Worm (Caenorhabditis elegans) whole organism, L4 larva: ENCODE data around the gene gem-1.

Experiments
- F37D6.2 ChIP-seq: sonication (generic microtip); optimal IDR thresholded peaks from 2 replicates; lab custom pipeline; 2016; ENCODE audit warnings: mild to moderate bottlenecking, missing genetic modification characterization, missing compliant biosample characterization
- F44E2.7 ChIP-seq: fragments of 200-800 bp; sonication (Bioruptor generic); IDR thresholded peaks from 2 replicates; pipeline ENCODE4 v2.1.2; 2022; ENCODE audit warnings: missing genetic modification characterization, missing compliant biosample characterization
- F49E8.2 ChIP-seq: sonication (generic microtip); optimal IDR thresholded peaks from 2 replicates; lab custom pipeline; 2016; ENCODE audit warnings: missing compliant biosample characterization, mild to moderate bottlenecking, missing genetic modification characterization, borderline replicate concordance
- R02D3.7 ChIP-seq: fragments of 150-350 bp; sonication (generic microtip); optimal IDR thresholded peaks from 3 replicates; lab custom pipeline; 2014; ENCODE audit warnings: missing biosample characterization, missing genetic modification characterization
- Y105C5A.15 ChIP-seq: fragments of 200-800 bp; sonication (Bioruptor generic); IDR thresholded peaks from 2 replicates; pipeline ENCODE4 v1.3.6; 2022; ENCODE audit warnings: missing genetic modification characterization, missing compliant biosample characterization
- Y48G9A.11 ChIP-seq: fragments of 200-800 bp; sonication (Bioruptor generic); IDR thresholded peaks from 2 replicates; pipeline ENCODE4 v1.3.6; 2022; ENCODE audit warnings: missing genetic modification reagents, missing genetic modification characterization, missing compliant biosample characterization
- Y5F2A.4 ChIP-seq: fragments of 200-800 bp; sonication (Bioruptor generic); optimal IDR thresholded peaks from 2 replicates; lab custom pipeline; 2018; ENCODE audit warnings: mild to moderate bottlenecking, missing genetic modification characterization, missing compliant biosample characterization
- aha-1 ChIP-seq: fragments of 150-350 bp; peaks from one replicate; lab custom pipeline; 2014; ENCODE audit warnings: missing biosample characterization, missing genetic modification characterization
- ama-1 ChIP-seq: fragments of 150-350 bp; optimal IDR thresholded peaks from 2 replicates; lab custom pipeline; 2014; ENCODE audit warnings: inconsistent platforms, mixed read lengths
- ceh-20 ChIP-seq: fragments of 200-800 bp; sonication (Bioruptor generic); IDR thresholded peaks from 2 replicates; pipeline ENCODE4 v1.3.6; 2022; ENCODE audit warnings: missing genetic modification reagents, missing genetic modification characterization, missing compliant biosample characterization
- ceh-44 ChIP-seq: fragments of 200-800 bp; sonication (Bioruptor generic); IDR thresholded peaks from 2 replicates; pipeline ENCODE4 v1.3.6; 2022; ENCODE audit warnings: missing genetic modification reagents, missing genetic modification characterization, missing compliant biosample characterization
- ceh-62 ChIP-seq: sonication (generic microtip); optimal IDR thresholded peaks from 2 replicates; lab custom pipeline; 2017; ENCODE audit warnings: missing biosample characterization, missing genetic modification characterization
- ceh-82 ChIP-seq: sonication (generic microtip); optimal IDR thresholded peaks from 2 replicates; lab custom pipeline; 2017; ENCODE audit warnings: missing biosample characterization, missing genetic modification characterization
- ces-1 ChIP-seq: fragments of 150-350 bp; sonication (generic microtip); optimal IDR thresholded peaks from 4 replicates; lab custom pipeline; 2014; ENCODE audit warnings: missing biosample characterization, missing genetic modification reagents, missing genetic modification characterization
- daf-12 ChIP-seq: fragments of 150-350 bp; optimal IDR thresholded peaks from 2 replicates; lab custom pipeline; 2014; ENCODE audit warnings: missing biosample characterization, missing genetic modification reagents, missing genetic modification characterization
- daf-16 ChIP-seq, 3 experiments: sonication (generic microtip); optimal IDR thresholded peaks; 2 replicates each; lab custom pipeline; 2016 to 2017; ENCODE audit warnings: missing genetic modification characterization in 3 of 3, missing genetic modification reagents in 3 of 3, mild to moderate bottlenecking in 2 of 3, missing compliant biosample characterization in 2 of 3, missing biosample characterization in 1 of 3, moderate library complexity in 1 of 3
- daf-19 ChIP-seq: fragments of 200-800 bp; sonication (Bioruptor generic); conservative IDR thresholded peaks from 2 replicates; pipeline ENCODE4 v1.3.6; 2022; ENCODE audit warnings: missing genetic modification characterization, missing compliant biosample characterization
- daf-8 ChIP-seq: fragments of 200-800 bp; sonication (Bioruptor generic); IDR thresholded peaks from 2 replicates; pipeline ENCODE4 v1.3.6; 2022; ENCODE audit warnings: missing genetic modification characterization, missing compliant biosample characterization
- dmd-9 ChIP-seq: fragments of 200-800 bp; sonication (Bioruptor generic); IDR thresholded peaks from 2 replicates; pipeline ENCODE4 v1.3.6; 2022; ENCODE audit warnings: missing genetic modification reagents, missing genetic modification characterization, missing compliant biosample characterization
- duxl-1 ChIP-seq: sonication (generic microtip); optimal IDR thresholded peaks from 2 replicates; lab custom pipeline; 2016; ENCODE audit warnings: mild to moderate bottlenecking, missing genetic modification characterization, moderate library complexity, missing compliant biosample characterization; ENCODE audit not compliant: poor library complexity
- egl-27 ChIP-seq: sonication (generic microtip); optimal IDR thresholded peaks from 3 replicates; lab custom pipeline; 2017; ENCODE audit warnings: missing biosample characterization, missing genetic modification reagents, missing genetic modification characterization
- egl-43 ChIP-seq: fragments of 200-800 bp; sonication (Bioruptor generic); IDR thresholded peaks from 2 replicates; pipeline ENCODE4 v1.3.6; 2022; ENCODE audit warnings: missing genetic modification reagents, missing genetic modification characterization, missing compliant biosample characterization
- fkh-10 ChIP-seq: fragments of 150-350 bp; optimal IDR thresholded peaks from 2 replicates; lab custom pipeline; 2014; ENCODE audit warnings: missing biosample characterization, missing genetic modification reagents, missing genetic modification characterization
- fos-1 ChIP-seq: fragments of 150-350 bp; optimal IDR thresholded peaks from 2 replicates; lab custom pipeline; 2014; ENCODE audit warnings: missing biosample characterization, missing genetic modification characterization
- hlh-11 ChIP-seq: fragments of 200-800 bp; sonication (Bioruptor generic); optimal IDR thresholded peaks from 2 replicates; lab custom pipeline; 2018; ENCODE audit warnings: mild to moderate bottlenecking, missing genetic modification characterization, missing compliant biosample characterization
- hlh-30 ChIP-seq: sonication (generic microtip); optimal IDR thresholded peaks from 2 replicates; lab custom pipeline; 2017; ENCODE audit warnings: antibody characterized with exemption, mild to moderate bottlenecking, missing genetic modification characterization, missing compliant biosample characterization; ENCODE audit not compliant: insufficient read depth
- lin-13 ChIP-seq: fragments of 150-350 bp; optimal IDR thresholded peaks from 2 replicates; lab custom pipeline; 2014; ENCODE audit warnings: missing biosample characterization, missing genetic modification reagents, missing genetic modification characterization
- lin-39 ChIP-seq: fragments of 150-350 bp; optimal IDR thresholded peaks from 2 replicates; lab custom pipeline; 2014; ENCODE audit warnings: missing biosample characterization, missing genetic modification reagents, missing genetic modification characterization
- lsy-2 ChIP-seq, 2 experiments: fragments of 150-350 bp in 1 of 2; sonication (generic microtip) in 1 of 2; optimal IDR thresholded peaks; 2 replicates each; lab custom pipeline; 2014 to 2017; ENCODE audit warnings: missing biosample characterization in 2 of 2, missing genetic modification characterization in 2 of 2
- mdl-1 ChIP-seq, 2 experiments: fragments of 150-350 bp in 1 of 2; sonication (generic microtip) in 1 of 2; optimal IDR thresholded peaks; 2 replicates each; lab custom pipeline; 2014 to 2017; ENCODE audit warnings: missing biosample characterization in 2 of 2, missing genetic modification characterization in 2 of 2
- mdt-29 ChIP-seq: fragments of 200-800 bp; sonication (Bioruptor generic); IDR thresholded peaks from 2 replicates; pipeline ENCODE4 v1.3.6; 2022; ENCODE audit warnings: missing genetic modification reagents, missing genetic modification characterization, missing compliant biosample characterization
- mxl-2 ChIP-seq: fragments of 200-800 bp; sonication (Bioruptor generic); conservative IDR thresholded peaks from 2 replicates; pipeline ENCODE4 v1.3.6; 2022; ENCODE audit warnings: missing genetic modification reagents, missing genetic modification characterization, missing compliant biosample characterization
- mxl-3 ChIP-seq: fragments of 200-800 bp; sonication (Bioruptor generic); optimal IDR thresholded peaks from 2 replicates; lab custom pipeline; 2018; ENCODE audit warnings: mild to moderate bottlenecking, missing genetic modification characterization, missing compliant biosample characterization
- nhr-237 ChIP-seq: sonication (generic microtip); optimal IDR thresholded peaks from 2 replicates; lab custom pipeline; 2017; ENCODE audit warnings: missing biosample characterization, missing genetic modification characterization
- nhr-41 ChIP-seq: fragments of 200-800 bp; sonication (Bioruptor generic); IDR thresholded peaks from 2 replicates; pipeline ENCODE4 v1.3.6; 2022; ENCODE audit warnings: missing genetic modification reagents, missing genetic modification characterization, missing compliant biosample characterization
- nhr-48 ChIP-seq: sonication (generic microtip); optimal IDR thresholded peaks from 2 replicates; lab custom pipeline; 2016; ENCODE audit warnings: mild to moderate bottlenecking, missing genetic modification characterization, missing compliant biosample characterization
- nhr-76 ChIP-seq: fragments of 150-350 bp; optimal IDR thresholded peaks from 2 replicates; lab custom pipeline; 2014; ENCODE audit warnings: missing biosample characterization, missing genetic modification characterization
- nhr-77 ChIP-seq: fragments of 150-350 bp; optimal IDR thresholded peaks from 2 replicates; lab custom pipeline; 2014; ENCODE audit warnings: missing biosample characterization, missing genetic modification characterization
- pha-4 ChIP-seq, 2 experiments: fragments of 150-350 bp in 1 of 2; fragments of 200-800 bp in 1 of 2; sonication (Bioruptor generic) in 1 of 2; IDR thresholded peaks in 1 of 2; optimal IDR thresholded peaks in 1 of 2; 2 replicates each; pipeline versions ENCODE4 v1.3.6 to Lab custom; 2014 to 2022; ENCODE audit warnings: missing genetic modification characterization in 2 of 2, missing genetic modification reagents in 2 of 2, missing biosample characterization in 1 of 2, missing compliant biosample characterization in 1 of 2
- pqm-1 ChIP-seq: sonication (generic microtip); optimal IDR thresholded peaks from 2 replicates; lab custom pipeline; 2017; ENCODE audit warnings: missing biosample characterization, missing genetic modification characterization
- rbr-2 ChIP-seq: sonication (generic microtip); optimal IDR thresholded peaks from 2 replicates; lab custom pipeline; 2016; ENCODE audit warnings: missing genotype, missing genetic modification characterization, missing compliant biosample characterization
- skn-1 ChIP-seq: fragments of 150-350 bp; optimal IDR thresholded peaks from 2 replicates; lab custom pipeline; 2014; ENCODE audit warnings: missing biosample characterization, missing genetic modification characterization
- snpc-1.2 ChIP-seq: fragments of 200-800 bp; sonication (Bioruptor generic); IDR thresholded peaks from 2 replicates; pipeline ENCODE4 v1.3.6; 2022; ENCODE audit warnings: missing genetic modification reagents, missing genetic modification characterization, missing compliant biosample characterization
- spr-3 ChIP-seq: fragments of 200-800 bp; sonication (Bioruptor generic); optimal IDR thresholded peaks from 2 replicates; lab custom pipeline; 2018; ENCODE audit warnings: mild to moderate bottlenecking, missing genetic modification characterization, missing compliant biosample characterization
- tra-1 ChIP-seq: fragments of 200-800 bp; sonication (Bioruptor generic); IDR thresholded peaks from 2 replicates; pipeline ENCODE4 v1.3.6; 2022; ENCODE audit warnings: missing genetic modification reagents, missing genetic modification characterization, missing compliant biosample characterization
- unc-62 ChIP-seq, 3 experiments: fragments of 150-350 bp in 1 of 3; sonication (generic microtip); optimal IDR thresholded peaks in 2 of 3; peaks in 1 of 3; 1 replicate in 1 of 3; 2 replicates in 2 of 3; lab custom pipeline; 2014 to 2017; ENCODE audit warnings: missing biosample characterization in 3 of 3, missing genetic modification characterization in 3 of 3, missing genetic modification reagents in 3 of 3, missing genotype in 1 of 3
- ztf-7 ChIP-seq: fragments of 150-350 bp; optimal IDR thresholded peaks from 2 replicates; lab custom pipeline; 2014; ENCODE audit warnings: missing biosample characterization, missing genetic modification characterization

The gem-1 gene

ce11 chrX:13337728-13338127 is 39.1 kb downstream of the gem-1 start, which contains the start of gene ptr-24:
Gene ptr-24, plus strand, starts transcription at chrX:13338028.
- TF ChIP-seq unc-62 (GFP tag; optimal IDR thresholded peaks at IDR 0.05 in 1 of 2; lab: Kevin White, UChicago) (peak in 1 of 2 experiments; percentile 83), unc-62 (tag; optimal IDR thresholded peaks at IDR 0.05; lab: Kevin White, UChicago) (no peak), snpc-1.2 (GFP tag; lab: Robert Waterston, UW) (no peak), F49E8.2 (tag; lab: Kevin White, UChicago) (no peak), nhr-76 (tag; lab: Kevin White, UChicago) (no peak), dmd-9 (GFP tag; lab: Robert Waterston, UW) (no peak)

- TF ChIP-seq mdl-1 (tag; optimal IDR thresholded peaks at IDR 0.05; lab: Kevin White, UChicago) (peak in 1 of 2 experiments; percentile 41), hlh-11 (tag; lab: Kevin White, UChicago) (peak; percentile 9), hlh-30 (tag; lab: Kevin White, UChicago) (peak; percentile 65), daf-19 (GFP tag; lab: Robert Waterston, UW) (no peak)
Measured at ce11 chrX:13337000-13337399, 39.8 kb downstream of the gem-1 start.

- TF ChIP-seq lin-39 (tag; lab: Kevin White, UChicago), result no peak
- TF ChIP-seq ceh-44 (GFP tag; lab: Robert Waterston, UW), result no peak
- no peak for TF ChIP-seq lsy-2 (tag; optimal IDR thresholded peaks at IDR 0.05; lab: Kevin White, UChicago)
- TF ChIP-seq spr-3, result no peak
- no peak for TF ChIP-seq nhr-237 (tag; lab: Kevin White, UChicago)
- TF ChIP-seq pqm-1 (tag; lab: Kevin White, UChicago), result peak; percentile 90
- TF ChIP-seq F44E2.7 (GFP tag; lab: Robert Waterston, UW), result no peak
- no peak for TF ChIP-seq daf-12 (tag; lab: Kevin White, UChicago)
- TF ChIP-seq R02D3.7, result no peak
- no peak for TF ChIP-seq ceh-62 (tag; lab: Kevin White, UChicago)
- no peak for TF ChIP-seq Y48G9A.11 (GFP tag; lab: Robert Waterston, UW)
- TF ChIP-seq fos-1, result no peak
- TF ChIP-seq ces-1 (GFP tag; lab: Kevin White, UChicago), result no peak
- TF ChIP-seq mdt-29, result no peak
- TF ChIP-seq rbr-2 (tag; lab: Kevin White, UChicago), result no peak
- TF ChIP-seq ztf-7 (tag; lab: Kevin White, UChicago), result no peak
- TF ChIP-seq ceh-82, result no peak
- no peak for TF ChIP-seq F37D6.2 (tag; lab: Kevin White, UChicago)
- TF ChIP-seq Y105C5A.15, result no peak
- TF ChIP-seq ceh-20, result no peak
- TF ChIP-seq daf-19 (GFP tag; lab: Robert Waterston, UW), result no peak
- TF ChIP-seq skn-1, result no peak
- no peak for TF ChIP-seq egl-43 (GFP tag; lab: Robert Waterston, UW)
- no peak for TF ChIP-seq fkh-10 (GFP tag; lab: Kevin White, UChicago)
- no peak for TF ChIP-seq daf-16 (GFP tag; optimal IDR thresholded peaks at IDR 0.05; lab: Kevin White, UChicago)
- peak; percentile 81 for TF ChIP-seq daf-16 (tag; optimal IDR thresholded peaks at IDR 0.05; lab: Kevin White, UChicago)
- TF ChIP-seq daf-8, result no peak
- TF ChIP-seq tra-1 (GFP tag; lab: Robert Waterston, UW), result 0 out of 2 replicates have a peak, but pooled peaks have one; percentile 29
- no peak for TF ChIP-seq Y5F2A.4 (GFP tag; lab: Kevin White, UChicago)
- no peak for TF ChIP-seq egl-27
- peak; percentile 61 for TF ChIP-seq nhr-77 (tag; lab: Kevin White, UChicago)
- no peak for TF ChIP-seq duxl-1
- TF ChIP-seq ama-1 (lab: Kevin White, UChicago), result no peak
- no peak for TF ChIP-seq mxl-2 (GFP tag; lab: Robert Waterston, UW)
- no peak for TF ChIP-seq nhr-41 (GFP tag; lab: Robert Waterston, UW)
- no peak for TF ChIP-seq nhr-48
- TF ChIP-seq pha-4 (GFP tag; IDR thresholded peaks at IDR 0.05; lab: Robert Waterston, UW), result no peak
- TF ChIP-seq pha-4 (tag; optimal IDR thresholded peaks at IDR 0.05; lab: Kevin White, UChicago), result no peak
- no peak for TF ChIP-seq lin-13 (GFP tag; lab: Kevin White, UChicago)
- no peak for TF ChIP-seq aha-1 (tag; lab: Kevin White, UChicago)
- peak; percentile 8 for TF ChIP-seq mxl-3 (GFP tag; lab: Kevin White, UChicago)
Measured at ce11 chrX:13333835-13334234, 43.0 kb downstream of the gem-1 start, which contains the start of gene F46G10.4. Gene F46G10.4, plus strand, starts transcription at chrX:13334046.
